Fruit fly (Drosophila melanogaster): ENCODE measurements around the gene CG10713.

The CG10713 gene

dm6 chr3L:13477453-13478184 lies 42.6 kb upstream of the CG10713 start, which contains the start of gene stv (continued):
- TF ChIP-seq CG17802 (tag; optimal IDR thresholded peaks at IDR 0.05), result no peak
- TF ChIP-seq Drgx (GFP tag; IDR thresholded peaks at IDR 0.05), result no peak; the same call in 1 of the 2 replicates
- TF ChIP-seq Oaz (GFP tag; IDR thresholded peaks at IDR 0.05), result no peak
- no peak for TF ChIP-seq sisA (GFP tag; IDR thresholded peaks at IDR 0.05)
- TF ChIP-seq unpg (GFP tag; optimal IDR thresholded peaks at IDR 0.05), result no peak
- no peak for TF ChIP-seq odd (GFP tag; optimal IDR thresholded peaks at IDR 0.05)
- no peak for TF ChIP-seq fd3F (GFP tag; optimal IDR thresholded peaks at IDR 0.05)
- TF ChIP-seq CG10431 (GFP tag; optimal IDR thresholded peaks at IDR 0.05), result peak; percentile 8
- no peak for TF ChIP-seq CG7963 (GFP tag; IDR thresholded peaks at IDR 0.05; ENCODE audit: partially characterized antibody)
- TF ChIP-seq CG7786 (GFP tag; optimal IDR thresholded peaks at IDR 0.05), result no peak
- no peak for TF ChIP-seq CoRest (tag; optimal IDR thresholded peaks at IDR 0.05)
- TF ChIP-seq croc (GFP tag; conservative IDR thresholded peaks at IDR 0.05), result no peak
- TF ChIP-seq CG31365 (tag; optimal IDR thresholded peaks at IDR 0.05), result no peak
- TF ChIP-seq CTCF (GFP tag; optimal IDR thresholded peaks at IDR 0.05), result no peak
- no peak for TF ChIP-seq MTF-1 (GFP tag; optimal IDR thresholded peaks at IDR 0.05; ENCODE audit: borderline replicate concordance)
- TF ChIP-seq HLH3B (GFP tag; IDR thresholded peaks at IDR 0.05), result no peak
- no peak for TF ChIP-seq NfI (GFP tag; optimal IDR thresholded peaks at IDR 0.05)
- no peak for TF ChIP-seq CG11093 (GFP tag; IDR thresholded peaks at IDR 0.05)
- 0 out of 3 replicates have a peak, but pooled peaks have one; percentile 36 for TF ChIP-seq ci (GFP tag; IDR thresholded peaks at IDR 0.05)
- TF ChIP-seq HLH54F (GFP tag; optimal IDR thresholded peaks at IDR 0.05), result no peak
- no peak for TF ChIP-seq CG10147 (GFP tag; optimal IDR thresholded peaks at IDR 0.05)
- no peak for TF ChIP-seq nmo (GFP tag; optimal IDR thresholded peaks at IDR 0.05)
- no peak for TF ChIP-seq CG14710 (tag; optimal IDR thresholded peaks at IDR 0.05)
- TF ChIP-seq abd-A (tag; optimal IDR thresholded peaks at IDR 0.05), result no peak
- TF ChIP-seq Dek (tag; optimal IDR thresholded peaks at IDR 0.05), result peak; percentile 34
- TF ChIP-seq Hr51 (GFP tag; optimal IDR thresholded peaks at IDR 0.05), result no peak
- TF ChIP-seq Dfd (GFP tag; optimal IDR thresholded peaks at IDR 0.05), result no peak
- TF ChIP-seq slbo (GFP tag; IDR thresholded peaks at IDR 0.05), result peak; percentile 38; the same call in 1 of the 2 replicates
- no peak for TF ChIP-seq eve (GFP tag; optimal IDR thresholded peaks at IDR 0.05)
- TF ChIP-seq scrt (GFP tag; optimal IDR thresholded peaks at IDR 0.05), result no peak
- no peak for TF ChIP-seq CG3163 (GFP tag; optimal IDR thresholded peaks at IDR 0.05)
- no peak for TF ChIP-seq Trl (optimal IDR thresholded peaks at IDR 0.05)
- TF ChIP-seq Trl (GFP tag; optimal IDR thresholded peaks at IDR 0.05), result no peak
- no peak for TF ChIP-seq CG17359 (tag; optimal IDR thresholded peaks at IDR 0.05)
- no peak for TF ChIP-seq tio (GFP tag; optimal IDR thresholded peaks at IDR 0.05)
- TF ChIP-seq CG42726 (GFP tag; IDR thresholded peaks at IDR 0.05; ENCODE audit: partially characterized antibody), result peak; percentile 46; the same call in 1 of the 2 replicates
- TF ChIP-seq CG16813 (GFP tag; IDR thresholded peaks at IDR 0.05; ENCODE audit: partially characterized antibody), result no peak
- TF ChIP-seq ab (GFP tag; optimal IDR thresholded peaks at IDR 0.05), result no peak
- no peak for TF ChIP-seq CG4404 (GFP tag; IDR thresholded peaks at IDR 0.05)
- no peak for TF ChIP-seq CG17186 (GFP tag; optimal IDR thresholded peaks at IDR 0.05)
- no peak for TF ChIP-seq Neu2 (GFP tag; optimal IDR thresholded peaks at IDR 0.05; ENCODE audit: borderline replicate concordance)
- no peak for TF ChIP-seq PHDP (tag; optimal IDR thresholded peaks at IDR 0.05)
- TF ChIP-seq ato (GFP tag; IDR thresholded peaks at IDR 0.05; ENCODE audit: partially characterized antibody), result no peak; the same call in 1 of the 2 replicates
- TF ChIP-seq CG10321 (GFP tag; IDR thresholded peaks at IDR 0.05), result peak; percentile 29; the same call in 1 of the 2 replicates
- no peak for TF ChIP-seq gcm (GFP tag; optimal IDR thresholded peaks at IDR 0.05)
- no peak for TF ChIP-seq Poxn (GFP tag; IDR thresholded peaks at IDR 0.05)
- no peak for TF ChIP-seq Chrac-16 (GFP tag; optimal IDR thresholded peaks at IDR 0.05)
- TF ChIP-seq CG33557 (GFP tag; optimal IDR thresholded peaks at IDR 0.05), result no peak
- TF ChIP-seq da (GFP tag; optimal IDR thresholded peaks at IDR 0.05), result no peak
- TF ChIP-seq Sox102F (GFP tag; optimal IDR thresholded peaks at IDR 0.05), result no peak
